Worm (Caenorhabditis elegans): ENCODE data around the gene R13A5.7.

R13A5.7 gene

ce11 chrIII:7579324-7579723 is 9.4 kb upstream of the R13A5.7 start, which contains the start of gene mfsd-6:
TSS of gene mfsd-6 (minus strand) at chrIII:7579411.
- peak; percentile 22 for TF ChIP-seq sma-9 (GFP tag; optimal IDR thresholded peaks at IDR 0.05)
- TF ChIP-seq sma-9 (tag; optimal IDR thresholded peaks at IDR 0.05) = no peak
- peak in 1 of 2 experiments; percentile 3 for TF ChIP-seq lsy-2 (tag; optimal IDR thresholded peaks at IDR 0.05)
- TF ChIP-seq crh-2 (tag; optimal IDR thresholded peaks at IDR 0.05) = peak; percentile 6
- TF ChIP-seq C34F6.9 (tag; optimal IDR thresholded peaks at IDR 0.05) = peak; percentile 11
- no peak for TF ChIP-seq nhr-11 (tag; optimal IDR thresholded peaks at IDR 0.05)
- no peak for TF ChIP-seq nhr-23 (tag; optimal IDR thresholded peaks at IDR 0.05)

- TF ChIP-seq elt-3 (tag; optimal IDR thresholded peaks at IDR 0.05) (no peak), ama-1 (optimal IDR thresholded peaks at IDR 0.05) (peak; percentile 75), lin-39 (tag; optimal IDR thresholded peaks at IDR 0.05) (no peak), lin-11 (tag; optimal IDR thresholded peaks at IDR 0.05) (peak; percentile 72), ztf-4 (tag; optimal IDR thresholded peaks at IDR 0.05) (peak; percentile 64), mdl-1 (tag; optimal IDR thresholded peaks at IDR 0.05) (peak; percentile 8 to 57), ceh-82 (tag; optimal IDR thresholded peaks at IDR 0.05) (no peak), egl-27 (tag; optimal IDR thresholded peaks at IDR 0.05) (peak; percentile 76), nhr-11 (tag; optimal IDR thresholded peaks at IDR 0.05) (no peak), nhr-23 (tag; optimal IDR thresholded peaks at IDR 0.05) (no peak), Y55F3AM.14 (GFP tag; optimal IDR thresholded peaks at IDR 0.05) (no peak), sma-3 (GFP tag; optimal IDR thresholded peaks at IDR 0.05) (peak; percentile 62), mab-5 (tag; optimal IDR thresholded peaks at IDR 0.05) (peak; percentile 39), ZK546.5 (tag; optimal IDR thresholded peaks at IDR 0.05) (no peak), mbf-1 (tag; optimal IDR thresholded peaks at IDR 0.05) (no peak), dmd-4 (tag; optimal IDR thresholded peaks at IDR 0.05) (no peak), nhr-129 (tag; optimal IDR thresholded peaks at IDR 0.05) (peak; percentile 97), F13H6.1 (tag; optimal IDR thresholded peaks at IDR 0.05) (peak; percentile 60), nhr-21 (tag; optimal IDR thresholded peaks at IDR 0.05) (peak; percentile 72), skn-1 (tag; optimal IDR thresholded peaks at IDR 0.05) (no peak), snpc-4 (tag; optimal IDR thresholded peaks at IDR 0.05) (peak; percentile 56), nhr-25 (tag; optimal IDR thresholded peaks at IDR 0.05) (peak; percentile 82), fos-1 (tag; optimal IDR thresholded peaks at IDR 0.05) (peak; percentile 62), nhr-77 (tag; optimal IDR thresholded peaks at IDR 0.05) (no peak), nhr-10 (tag; optimal IDR thresholded peaks at IDR 0.05) (no peak), lsy-2 (tag; optimal IDR thresholded peaks at IDR 0.05) (peak; percentile 65 to 91), alr-1 (tag; optimal IDR thresholded peaks at IDR 0.05) (no peak), unc-62 (GFP tag; optimal IDR thresholded peaks at IDR 0.05) (no peak), blmp-1 (tag; optimal IDR thresholded peaks at IDR 0.05; ENCODE audit: insufficient read depth) (peak; percentile 72), unc-39 (tag; optimal IDR thresholded peaks at IDR 0.05) (no peak), unc-55 (GFP tag; optimal IDR thresholded peaks at IDR 0.05) (peak; percentile 97), lin-13 (GFP tag; optimal IDR thresholded peaks at IDR 0.05) (peak; percentile 89), elt-1 (tag; optimal IDR thresholded peaks at IDR 0.05) (no peak), C34F6.9 (tag; optimal IDR thresholded peaks at IDR 0.05) (peak; percentile 93), sma-9 (GFP tag; optimal IDR thresholded peaks at IDR 0.05) (peak; percentile 74), sma-9 (tag; optimal IDR thresholded peaks at IDR 0.05) (no peak), zag-1 (tag; optimal IDR thresholded peaks at IDR 0.05) (peak; percentile 67), R02D3.7 (tag; optimal IDR thresholded peaks at IDR 0.05) (no peak), nhr-237 (tag; optimal IDR thresholded peaks at IDR 0.05) (no peak), gmeb-1 (tag; optimal IDR thresholded peaks at IDR 0.05) (peak; percentile 75), ztf-1 (GFP tag; conservative IDR thresholded peaks at IDR 0.05) (no peak), sem-4 (tag; optimal IDR thresholded peaks at IDR 0.05) (peak; percentile 42), nhr-12 (tag; optimal IDR thresholded peaks at IDR 0.05) (no peak), ceh-16 (tag; optimal IDR thresholded peaks at IDR 0.05) (peak; percentile 20), crh-2 (tag; optimal IDR thresholded peaks at IDR 0.05) (peak; percentile 87), peb-1 (tag; optimal IDR thresholded peaks at IDR 0.05) (no peak), ztf-11 (tag; optimal IDR thresholded peaks at IDR 0.05) (no peak), nhr-6 (tag; optimal IDR thresholded peaks at IDR 0.05) (peak; percentile 77), aly-2 (tag; optimal IDR thresholded peaks at IDR 0.05) (no peak)
Measured at ce11 chrIII:7572781-7573400, 3.0 kb upstream of the R13A5.7 start, which contains the start of the genes rpl-9 and lpd-7. TSS of gene rpl-9 (minus strand) at chrIII:7572831. TSS of gene lpd-7 (plus strand) at chrIII:7573350.

Measured in whole organism, L2 larva.